Worm (Caenorhabditis elegans) whole organism, young adult: ENCODE results near the gene Y41D4B.14.

Source experiments
- F49E8.2 ChIP-seq: sonication (generic microtip); optimal IDR thresholded peaks from 3 replicates; lab custom pipeline; 2017; ENCODE audit warnings: missing genetic modification characterization, mild to moderate bottlenecking, missing compliant biosample characterization, antibody characterized with exemption, moderate library complexity; ENCODE audit not compliant: insufficient read depth
- attf-6 ChIP-seq: fragments of 200-800 bp; sonication (Bioruptor generic); IDR thresholded peaks from 2 replicates; pipeline ENCODE4 v1.3.6; 2022; ENCODE audit warnings: missing genetic modification reagents, missing genetic modification characterization, missing compliant biosample characterization
- bed-1 ChIP-seq: fragments of 200-800 bp; sonication (Bioruptor generic); IDR thresholded peaks from 2 replicates; pipeline ENCODE4 v1.3.6; 2022; ENCODE audit warnings: missing genetic modification reagents, missing genetic modification characterization, missing compliant biosample characterization
- ceh-58 ChIP-seq: fragments of 200-800 bp; sonication (Bioruptor generic); IDR thresholded peaks from 2 replicates; pipeline ENCODE4 v1.3.6; 2022; ENCODE audit warnings: missing genetic modification characterization, missing compliant biosample characterization
- mes-4 ChIP-seq: sonication (generic microtip); optimal IDR thresholded peaks from 2 replicates; lab custom pipeline; 2016; ENCODE audit warnings: missing genotype, missing genetic modification characterization, missing compliant biosample characterization
- unc-130 ChIP-seq: sonication (generic microtip); optimal IDR thresholded peaks from 2 replicates; lab custom pipeline; 2016; ENCODE audit warnings: missing genetic modification reagents, missing genetic modification characterization, missing compliant biosample characterization
- xnd-1 ChIP-seq: sonication (generic microtip); optimal IDR thresholded peaks from 2 replicates; lab custom pipeline; 2016; ENCODE audit warnings: missing genotype, missing genetic modification reagents, missing genetic modification characterization, missing compliant biosample characterization

- TF ChIP-seq bed-1 (GFP tag; lab: Robert Waterston, UW) (no peak), unc-130 (no peak), F49E8.2 (tag; lab: Kevin White, UChicago) (no peak), attf-6 (no peak), ceh-58 (GFP tag; lab: Robert Waterston, UW) (no peak), xnd-1 (tag; lab: Kevin White, UChicago) (no peak), mes-4 (tag; lab: Kevin White, UChicago) (no peak)
Measured at ce11 chrIV:1624447-1624846, 47.6 kb downstream of the Y41D4B.14 start.
